Worm (Caenorhabditis elegans) whole organism, L4 larva: ENCODE measurements around the gene eri-5.
A peak's percentile ranks its signal among the peaks of the same experiment; 100 is the strongest.

ENCODE experiments used
- F10B5.3 ChIP-seq: sonication (generic microtip); optimal IDR thresholded peaks from 2 replicates; lab custom pipeline; 2016; ENCODE audit warnings: mild to moderate bottlenecking, missing genetic modification characterization, missing compliant biosample characterization
- F44E2.7 ChIP-seq: fragments of 200-800 bp; sonication (Bioruptor generic); IDR thresholded peaks from 2 replicates; pipeline ENCODE4 v2.1.2; 2022; ENCODE audit warnings: missing genetic modification characterization, missing compliant biosample characterization
- F49E8.2 ChIP-seq: sonication (generic microtip); optimal IDR thresholded peaks from 2 replicates; lab custom pipeline; 2016; ENCODE audit warnings: missing compliant biosample characterization, mild to moderate bottlenecking, missing genetic modification characterization, borderline replicate concordance
- Y48G9A.11 ChIP-seq: fragments of 200-800 bp; sonication (Bioruptor generic); IDR thresholded peaks from 2 replicates; pipeline ENCODE4 v1.3.6; 2022; ENCODE audit warnings: missing genetic modification reagents, missing genetic modification characterization, missing compliant biosample characterization
- Y5F2A.4 ChIP-seq: fragments of 200-800 bp; sonication (Bioruptor generic); optimal IDR thresholded peaks from 2 replicates; lab custom pipeline; 2018; ENCODE audit warnings: mild to moderate bottlenecking, missing genetic modification characterization, missing compliant biosample characterization
- aha-1 ChIP-seq: fragments of 150-350 bp; peaks from one replicate; lab custom pipeline; 2014; ENCODE audit warnings: missing biosample characterization, missing genetic modification characterization
- arid-1 ChIP-seq: fragments of 200-800 bp; sonication (Bioruptor generic); conservative IDR thresholded peaks from 2 replicates; pipeline ENCODE4 v1.3.6; 2022; ENCODE audit warnings: missing genetic modification reagents, missing genetic modification characterization, missing compliant biosample characterization
- ceh-20 ChIP-seq: fragments of 200-800 bp; sonication (Bioruptor generic); IDR thresholded peaks from 2 replicates; pipeline ENCODE4 v1.3.6; 2022; ENCODE audit warnings: missing genetic modification reagents, missing genetic modification characterization, missing compliant biosample characterization
- ceh-28 ChIP-seq: fragments of 150-350 bp; optimal IDR thresholded peaks from 2 replicates; lab custom pipeline; 2014; ENCODE audit warnings: missing biosample characterization, missing genetic modification reagents, missing genetic modification characterization
- ceh-32 ChIP-seq: sonication (generic microtip); optimal IDR thresholded peaks from 2 replicates; lab custom pipeline; 2016; ENCODE audit warnings: mild to moderate bottlenecking, missing genetic modification characterization, missing compliant biosample characterization; ENCODE audit not compliant: poor library complexity
- ceh-44 ChIP-seq: fragments of 200-800 bp; sonication (Bioruptor generic); IDR thresholded peaks from 2 replicates; pipeline ENCODE4 v1.3.6; 2022; ENCODE audit warnings: missing genetic modification reagents, missing genetic modification characterization, missing compliant biosample characterization
- ceh-82 ChIP-seq: sonication (generic microtip); optimal IDR thresholded peaks from 2 replicates; lab custom pipeline; 2017; ENCODE audit warnings: missing biosample characterization, missing genetic modification characterization
- ces-1 ChIP-seq: fragments of 150-350 bp; sonication (generic microtip); optimal IDR thresholded peaks from 4 replicates; lab custom pipeline; 2014; ENCODE audit warnings: missing biosample characterization, missing genetic modification reagents, missing genetic modification characterization
- ctbp-1 ChIP-seq: fragments of 200-800 bp; sonication (Bioruptor generic); IDR thresholded peaks from 2 replicates; pipeline ENCODE4 v1.3.6; 2022; ENCODE audit warnings: missing genetic modification reagents, missing genetic modification characterization, missing compliant biosample characterization
- daf-12 ChIP-seq: fragments of 150-350 bp; optimal IDR thresholded peaks from 2 replicates; lab custom pipeline; 2014; ENCODE audit warnings: missing biosample characterization, missing genetic modification reagents, missing genetic modification characterization
- daf-19 ChIP-seq: fragments of 200-800 bp; sonication (Bioruptor generic); conservative IDR thresholded peaks from 2 replicates; pipeline ENCODE4 v1.3.6; 2022; ENCODE audit warnings: missing genetic modification characterization, missing compliant biosample characterization
- dmd-6 ChIP-seq: fragments of 200-800 bp; sonication (Bioruptor generic); IDR thresholded peaks from 2 replicates; pipeline ENCODE4 v1.3.6; 2022; ENCODE audit warnings: missing genetic modification reagents, missing genetic modification characterization, missing compliant biosample characterization
- dpl-1 ChIP-seq: fragments of 150-350 bp; optimal IDR thresholded peaks from 2 replicates; lab custom pipeline; 2014; ENCODE audit warnings: missing biosample characterization, missing genetic modification reagents, missing genetic modification characterization
- duxl-1 ChIP-seq: sonication (generic microtip); optimal IDR thresholded peaks from 2 replicates; lab custom pipeline; 2016; ENCODE audit warnings: mild to moderate bottlenecking, missing genetic modification characterization, moderate library complexity, missing compliant biosample characterization; ENCODE audit not compliant: poor library complexity
- egl-27 ChIP-seq: sonication (generic microtip); optimal IDR thresholded peaks from 3 replicates; lab custom pipeline; 2017; ENCODE audit warnings: missing biosample characterization, missing genetic modification reagents, missing genetic modification characterization
- fos-1 ChIP-seq: fragments of 150-350 bp; optimal IDR thresholded peaks from 2 replicates; lab custom pipeline; 2014; ENCODE audit warnings: missing biosample characterization, missing genetic modification characterization
- gei-8 ChIP-seq: fragments of 200-800 bp; sonication (Bioruptor generic); optimal IDR thresholded peaks from 2 replicates; lab custom pipeline; 2018; ENCODE audit warnings: mild to moderate bottlenecking, missing genetic modification characterization, missing compliant biosample characterization
- hlh-11 ChIP-seq: fragments of 200-800 bp; sonication (Bioruptor generic); optimal IDR thresholded peaks from 2 replicates; lab custom pipeline; 2018; ENCODE audit warnings: mild to moderate bottlenecking, missing genetic modification characterization, missing compliant biosample characterization
- hlh-30 ChIP-seq: sonication (generic microtip); optimal IDR thresholded peaks from 2 replicates; lab custom pipeline; 2017; ENCODE audit warnings: antibody characterized with exemption, mild to moderate bottlenecking, missing genetic modification characterization, missing compliant biosample characterization; ENCODE audit not compliant: insufficient read depth
- hmg-1.1 ChIP-seq: fragments of 200-800 bp; sonication (Bioruptor generic); IDR thresholded peaks from 2 replicates; pipeline ENCODE4 v1.3.6; 2022; ENCODE audit warnings: missing genetic modification reagents, missing genetic modification characterization, missing compliant biosample characterization
- lin-1 ChIP-seq: fragments of 200-800 bp; sonication (Bioruptor generic); IDR thresholded peaks from 2 replicates; pipeline ENCODE4 v1.3.6; 2022; ENCODE audit warnings: missing genetic modification reagents, missing genetic modification characterization, missing compliant biosample characterization
- lin-29 ChIP-seq: fragments of 200-800 bp; sonication (Bioruptor generic); IDR thresholded peaks from 2 replicates; pipeline ENCODE4 v1.3.6; 2022; ENCODE audit warnings: missing genetic modification reagents, missing genetic modification characterization, missing compliant biosample characterization
- lir-3 ChIP-seq: sonication (generic microtip); optimal IDR thresholded peaks from 2 replicates; lab custom pipeline; 2016; ENCODE audit warnings: mild to moderate bottlenecking, missing genetic modification characterization, missing compliant biosample characterization
- madf-5 ChIP-seq, 2 experiments: fragments of 200-800 bp; sonication (Bioruptor generic); IDR thresholded peaks; 2 replicates each; pipeline ENCODE4 v1.3.6; 2022; ENCODE audit warnings: missing compliant biosample characterization in 2 of 2, missing genetic modification characterization in 2 of 2
- nhr-10 ChIP-seq: fragments of 150-350 bp; optimal IDR thresholded peaks from 2 replicates; lab custom pipeline; 2014; ENCODE audit warnings: missing biosample characterization, missing genetic modification characterization
- nhr-25 ChIP-seq: sonication (generic microtip); optimal IDR thresholded peaks from 2 replicates; lab custom pipeline; 2017; ENCODE audit warnings: missing genetic modification characterization, mild to moderate bottlenecking, missing compliant biosample characterization, antibody characterized with exemption, moderate library complexity, borderline replicate concordance; ENCODE audit not compliant: insufficient read depth
- nhr-28 ChIP-seq: fragments of 150-350 bp; optimal IDR thresholded peaks from 2 replicates; lab custom pipeline; 2014; ENCODE audit warnings: missing biosample characterization, missing genetic modification characterization
- nhr-41 ChIP-seq: fragments of 200-800 bp; sonication (Bioruptor generic); IDR thresholded peaks from 2 replicates; pipeline ENCODE4 v1.3.6; 2022; ENCODE audit warnings: missing genetic modification reagents, missing genetic modification characterization, missing compliant biosample characterization
- nhr-42 ChIP-seq: fragments of 200-800 bp; sonication (Bioruptor generic); IDR thresholded peaks from 2 replicates; pipeline ENCODE4 v1.3.6; 2022; ENCODE audit warnings: missing genetic modification characterization, missing compliant biosample characterization
- nhr-48 ChIP-seq: sonication (generic microtip); optimal IDR thresholded peaks from 2 replicates; lab custom pipeline; 2016; ENCODE audit warnings: mild to moderate bottlenecking, missing genetic modification characterization, missing compliant biosample characterization
- nhr-76 ChIP-seq: fragments of 150-350 bp; optimal IDR thresholded peaks from 2 replicates; lab custom pipeline; 2014; ENCODE audit warnings: missing biosample characterization, missing genetic modification characterization
- nhr-77 ChIP-seq: fragments of 150-350 bp; optimal IDR thresholded peaks from 2 replicates; lab custom pipeline; 2014; ENCODE audit warnings: missing biosample characterization, missing genetic modification characterization
- pha-4 ChIP-seq, 2 experiments: fragments of 150-350 bp in 1 of 2; fragments of 200-800 bp in 1 of 2; sonication (Bioruptor generic) in 1 of 2; IDR thresholded peaks in 1 of 2; optimal IDR thresholded peaks in 1 of 2; 2 replicates each; pipeline versions ENCODE4 v1.3.6 to Lab custom; 2014 to 2022; ENCODE audit warnings: missing genetic modification characterization in 2 of 2, missing genetic modification reagents in 2 of 2, missing biosample characterization in 1 of 2, missing compliant biosample characterization in 1 of 2
- pqm-1 ChIP-seq: sonication (generic microtip); optimal IDR thresholded peaks from 2 replicates; lab custom pipeline; 2017; ENCODE audit warnings: missing biosample characterization, missing genetic modification characterization
- rbr-2 ChIP-seq: sonication (generic microtip); optimal IDR thresholded peaks from 2 replicates; lab custom pipeline; 2016; ENCODE audit warnings: missing genotype, missing genetic modification characterization, missing compliant biosample characterization
- saeg-2 ChIP-seq: fragments of 200-800 bp; sonication (Bioruptor generic); IDR thresholded peaks from 2 replicates; pipeline ENCODE4 v1.3.6; 2022; ENCODE audit warnings: missing genetic modification reagents, missing genetic modification characterization, missing compliant biosample characterization
- set-16 ChIP-seq: fragments of 200-800 bp; sonication (Bioruptor generic); IDR thresholded peaks from 2 replicates; pipeline ENCODE4 v1.3.6; 2022; ENCODE audit warnings: missing genetic modification reagents, missing genetic modification characterization, missing compliant biosample characterization
- skn-1 ChIP-seq: fragments of 150-350 bp; optimal IDR thresholded peaks from 2 replicates; lab custom pipeline; 2014; ENCODE audit warnings: missing biosample characterization, missing genetic modification characterization
- spr-1 ChIP-seq: sonication (generic microtip); optimal IDR thresholded peaks from 2 replicates; lab custom pipeline; 2016; ENCODE audit warnings: mild to moderate bottlenecking, missing genetic modification characterization, missing compliant biosample characterization
- unc-130 ChIP-seq: sonication (generic microtip); optimal IDR thresholded peaks from 2 replicates; lab custom pipeline; 2016; ENCODE audit warnings: missing genetic modification reagents, missing genetic modification characterization, missing compliant biosample characterization
- zfp-3 ChIP-seq: fragments of 200-800 bp; sonication (Bioruptor generic); conservative IDR thresholded peaks from 2 replicates; pipeline ENCODE4 v1.3.6; 2022; ENCODE audit warnings: missing genetic modification reagents, missing genetic modification characterization, missing compliant biosample characterization
- zip-11 ChIP-seq: fragments of 200-800 bp; sonication (Bioruptor generic); IDR thresholded peaks from 2 replicates; pipeline ENCODE4 v1.3.6; 2022; ENCODE audit warnings: missing genetic modification characterization, missing compliant biosample characterization

The eri-5 gene

ce11 chrIV:2403374-2403773 is 12.8 kb downstream of the eri-5 start:
- TF ChIP-seq gei-8 (no peak), set-16 (GFP tag; lab: Robert Waterston, UW) (no peak), nhr-76 (no peak), pha-4 (GFP tag; IDR thresholded peaks at IDR 0.05; lab: Robert Waterston, UW) (no peak), pha-4 (tag; optimal IDR thresholded peaks at IDR 0.05; lab: Kevin White, UChicago) (no peak), lir-3 (tag; lab: Kevin White, UChicago) (no peak), F49E8.2 (no peak), nhr-48 (tag; lab: Kevin White, UChicago) (no peak), daf-12 (tag; lab: Kevin White, UChicago) (no peak), nhr-42 (GFP tag; lab: Robert Waterston, UW) (no peak)

DNA sequence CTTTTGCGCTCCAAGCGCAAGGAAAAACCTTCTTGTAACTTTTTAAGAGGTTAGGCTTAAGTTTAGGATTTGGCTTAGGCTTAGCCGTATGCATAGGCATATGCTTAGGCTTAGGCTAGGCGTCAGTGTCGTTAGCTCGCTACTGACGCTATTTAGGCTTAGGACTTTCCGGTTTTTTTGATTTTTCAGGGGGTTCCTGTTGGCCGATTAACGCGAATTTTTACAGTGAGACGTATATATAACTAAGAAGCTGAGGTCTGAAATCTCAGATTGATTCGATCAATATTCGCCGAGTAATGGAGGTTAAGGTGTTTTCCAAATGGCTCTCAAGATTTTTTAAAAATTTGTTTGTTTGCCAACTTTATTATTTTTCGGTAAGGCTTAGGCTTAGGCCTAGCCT is 17.1 kb downstream of the eri-5 start:
- TF ChIP-seq Y5F2A.4 (GFP tag; lab: Kevin White, UChicago) (no peak), aha-1 (tag; lab: Kevin White, UChicago) (peak; percentile 92)
- TF ChIP-seq, all 104 proteins: peak for 1

- TF ChIP-seq F10B5.3 (peak; percentile 59), madf-5 (GFP tag; IDR thresholded peaks at IDR 0.05; lab: Robert Waterston, UW) (peak in 1 of 2 experiments; percentile 86; a peak in 2 of 4 replicates), ceh-44 (GFP tag; lab: Robert Waterston, UW) (peak; percentile 77), nhr-41 (peak; percentile 55; the same call in 1 of the 2 replicates), nhr-28 (peak; percentile 45), ceh-32 (tag; lab: Kevin White, UChicago) (peak; percentile 8), zip-11 (GFP tag; lab: Robert Waterston, UW) (no peak), lin-29 (GFP tag; lab: Robert Waterston, UW) (peak; percentile 60; the same call in 1 of the 2 replicates), spr-1 (tag; lab: Kevin White, UChicago) (peak; percentile 79), lin-1 (GFP tag; lab: Robert Waterston, UW) (0 out of 2 replicates have a peak, but pooled peaks have one; percentile 52), hlh-11 (tag; lab: Kevin White, UChicago) (peak; percentile 90), skn-1 (tag; lab: Kevin White, UChicago) (no peak), arid-1 (peak; percentile 80), F44E2.7 (GFP tag; lab: Robert Waterston, UW) (peak; percentile 88; the same call in 1 of the 2 replicates), hmg-1.1 (peak; percentile 92), nhr-25 (tag; lab: Kevin White, UChicago) (peak; percentile 6), ceh-82 (tag; lab: Kevin White, UChicago) (no peak), nhr-10 (no peak), ceh-28 (tag; lab: Kevin White, UChicago) (no peak), fos-1 (tag; lab: Kevin White, UChicago) (no peak), dmd-6 (GFP tag; lab: Robert Waterston, UW) (peak; percentile 81), daf-12 (tag; lab: Kevin White, UChicago) (no peak), Y48G9A.11 (GFP tag; lab: Robert Waterston, UW) (peak; percentile 85), rbr-2 (tag; lab: Kevin White, UChicago) (peak; percentile 83), dpl-1 (GFP tag; lab: Kevin White, UChicago) (peak; percentile 52), lir-3 (tag; lab: Kevin White, UChicago) (peak; percentile 66), unc-130 (peak; percentile 69), ces-1 (GFP tag; lab: Kevin White, UChicago) (peak; percentile 8), hlh-30 (peak; percentile 73), egl-27 (tag; lab: Kevin White, UChicago) (no peak), duxl-1 (tag; lab: Kevin White, UChicago) (peak; percentile 56), daf-19 (no peak), saeg-2 (no peak), ceh-20 (GFP tag; lab: Robert Waterston, UW) (peak; percentile 21; the same call in 1 of the 2 replicates), ctbp-1 (peak; percentile 94), nhr-77 (tag; lab: Kevin White, UChicago) (peak; percentile 47), zfp-3 (peak; percentile 79), pqm-1 (tag; lab: Kevin White, UChicago) (no peak)
Observed at ce11 chrIV:2408437-2408836, 17.8 kb downstream of the eri-5 start.
